Worm (Caenorhabditis elegans) whole organism, young adult: ENCODE data around the gene chts-1.

ENCODE experiments used
- F52B5.7 ChIP-seq: sonication (generic microtip); optimal IDR thresholded peaks from 2 replicates; lab custom pipeline; 2016; ENCODE audit warnings: mild to moderate bottlenecking, missing genetic modification characterization, missing compliant biosample characterization
- T26A5.8 ChIP-seq: sonication (generic microtip); optimal IDR thresholded peaks from 2 replicates; lab custom pipeline; 2016; ENCODE audit warnings: missing genetic modification characterization, missing compliant biosample characterization
- snpc-4 ChIP-seq, 5 experiments: fragments of 150-350 bp in 1 of 5; sonication (generic microtip) in 4 of 5; optimal IDR thresholded peaks; 2 replicates each; lab custom pipeline; 2014 to 2018; ENCODE audit warnings: missing genetic modification characterization in 5 of 5, missing biosample characterization in 3 of 5, antibody characterized with exemption in 2 of 5, mild to moderate bottlenecking in 2 of 5, missing compliant biosample characterization in 2 of 5, missing genotype in 2 of 5, moderate library complexity in 2 of 5, missing genetic modification reagents in 1 of 5
- somi-1 ChIP-seq: fragments of 200-800 bp; sonication (Bioruptor generic); optimal IDR thresholded peaks from 2 replicates; lab custom pipeline; 2018; ENCODE audit warnings: mild to moderate bottlenecking, missing genetic modification characterization, missing compliant biosample characterization

DNA sequence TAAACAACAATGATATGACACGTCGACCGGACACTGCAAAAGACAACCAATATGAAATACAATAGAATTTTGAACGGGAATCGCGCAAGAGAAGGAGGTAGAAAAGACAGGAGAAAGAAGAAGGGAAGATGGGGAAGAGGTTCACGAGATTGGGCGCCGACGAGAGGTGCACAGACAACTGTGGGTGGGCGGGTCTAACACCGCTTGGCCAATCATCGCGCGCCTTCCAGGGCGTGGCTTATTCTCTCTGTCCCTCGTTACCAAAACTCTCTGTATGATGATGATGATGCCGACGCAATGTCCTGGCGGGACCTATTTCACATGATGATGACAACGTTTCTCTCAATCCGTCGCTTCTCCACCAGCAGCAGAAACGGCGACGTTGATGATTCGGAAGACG is 59.0 kb downstream of the chts-1 start:
- TF ChIP-seq T26A5.8 (tag; lab: Kevin White, UChicago) (no peak), somi-1 (GFP tag; lab: Kevin White, UChicago) (no peak), snpc-4 (GFP tag; optimal IDR thresholded peaks at IDR 0.05; lab: Kevin White, UChicago) (no peak), snpc-4 (tag; optimal IDR thresholded peaks at IDR 0.05; lab: Kevin White, UChicago) (no peak), F52B5.7 (tag; lab: Kevin White, UChicago) (no peak)
